Fruit fly (Drosophila melanogaster) whole organism, prepupa: ENCODE measurements around the gene Pex3.

Experiments
- Blimp-1 ChIP-seq: fragments of 200-800 bp; sonication (Bioruptor generic); optimal IDR thresholded peaks from 3 replicates; lab custom pipeline; 2017; ENCODE audit warnings: missing biosample characterization, missing genetic modification characterization, mild to moderate bottlenecking, moderate library complexity, missing genetic modification reagents
- CG10631 ChIP-seq: fragments of 200-800 bp; sonication (Bioruptor generic); optimal IDR thresholded peaks from 2 replicates; lab custom pipeline; 2016; ENCODE audit warnings: missing biosample characterization, missing genetic modification characterization
- CG10669 ChIP-seq: fragments of 200-800 bp; sonication (Bioruptor generic); optimal IDR thresholded peaks from 3 replicates; lab custom pipeline; 2018; ENCODE audit warnings: missing biosample characterization, mild to moderate bottlenecking, missing genetic modification characterization, moderate library complexity
- CG11902 ChIP-seq: fragments of 200-800 bp; sonication (Bioruptor generic); optimal IDR thresholded peaks from 3 replicates; lab custom pipeline; 2016; ENCODE audit warnings: missing biosample characterization, missing genetic modification characterization
- CG15336 ChIP-seq: fragments of 200-800 bp; sonication (Bioruptor generic); IDR thresholded peaks from 2 replicates; pipeline ENCODE4 v1.3.6; 2022; ENCODE audit warnings: missing biosample characterization, missing genetic modification characterization
- CG1621 ChIP-seq: fragments of 200-800 bp; sonication (Bioruptor generic); optimal IDR thresholded peaks from 3 replicates; lab custom pipeline; 2018; ENCODE audit warnings: missing biosample characterization, mild to moderate bottlenecking, missing genetic modification characterization
- CG16779 ChIP-seq: fragments of 200-800 bp; sonication (Bioruptor generic); optimal IDR thresholded peaks from 3 replicates; lab custom pipeline; 2017; ENCODE audit warnings: missing biosample characterization, mild to moderate bottlenecking, missing genetic modification characterization
- CG3032 ChIP-seq: fragments of 200-800 bp; optimal IDR thresholded peaks from 2 replicates; lab custom pipeline; 2019; ENCODE audit warnings: missing biosample characterization, mild to moderate bottlenecking, missing genetic modification characterization, moderate library complexity
- CG32006 ChIP-seq: fragments of 200-800 bp; sonication (Bioruptor generic); optimal IDR thresholded peaks from 3 replicates; lab custom pipeline; 2017; ENCODE audit warnings: missing biosample characterization, mild to moderate bottlenecking, missing genetic modification characterization
- CG34406 ChIP-seq: fragments of 200-800 bp; sonication (Bioruptor generic); optimal IDR thresholded peaks from 3 replicates; lab custom pipeline; 2016; ENCODE audit warnings: missing biosample characterization, missing genetic modification characterization
- CG3919 ChIP-seq: fragments of 200-800 bp; sonication (Bioruptor generic); optimal IDR thresholded peaks from 3 replicates; lab custom pipeline; 2016; ENCODE audit warnings: missing biosample characterization, missing genetic modification characterization
- CG6163 ChIP-seq: fragments of 200-800 bp; sonication (Bioruptor generic); IDR thresholded peaks from 3 replicates; pipeline ENCODE4 v1.3.6; 2022; ENCODE audit warnings: missing biosample characterization, missing genetic modification characterization
- CG6792 ChIP-seq: fragments of 200-800 bp; sonication (Bioruptor generic); optimal IDR thresholded peaks from 3 replicates; lab custom pipeline; 2016; ENCODE audit warnings: missing biosample characterization, missing genetic modification characterization
- CG6808 ChIP-seq: fragments of 200-800 bp; sonication (Bioruptor generic); optimal IDR thresholded peaks from 3 replicates; lab custom pipeline; 2017; ENCODE audit warnings: missing biosample characterization, missing genetic modification characterization, mild to moderate bottlenecking, moderate library complexity, missing genetic modification reagents
- CG6854 ChIP-seq: fragments of 200-800 bp; sonication (Bioruptor generic); optimal IDR thresholded peaks from 2 replicates; lab custom pipeline; 2017; ENCODE audit warnings: missing biosample characterization, mild to moderate bottlenecking, missing genetic modification characterization
- CG8119 ChIP-seq: fragments of 200-800 bp; sonication (Bioruptor generic); IDR thresholded peaks from 3 replicates; pipeline ENCODE4 v1.3.6; 2022; ENCODE audit warnings: missing biosample characterization, missing genetic modification characterization
- CG8319 ChIP-seq: fragments of 200-800 bp; sonication (Bioruptor generic); optimal IDR thresholded peaks from 3 replicates; lab custom pipeline; 2016; ENCODE audit warnings: missing biosample characterization, missing genetic modification characterization
- CG8632 ChIP-seq: fragments of 200-800 bp; sonication (Bioruptor generic); optimal IDR thresholded peaks from 3 replicates; lab custom pipeline; 2016; ENCODE audit warnings: missing biosample characterization, missing genetic modification characterization
- CG9139 ChIP-seq: fragments of 200-800 bp; sonication (Bioruptor generic); optimal IDR thresholded peaks from 3 replicates; lab custom pipeline; 2017; ENCODE audit warnings: missing biosample characterization, mild to moderate bottlenecking, missing genetic modification characterization
- Eip75B ChIP-seq: fragments of 200-800 bp; sonication (Bioruptor generic); optimal IDR thresholded peaks from 3 replicates; lab custom pipeline; 2016; ENCODE audit warnings: missing biosample characterization, missing genetic modification characterization
- Eip78C ChIP-seq: fragments of 200-800 bp; sonication (Bioruptor generic); peaks from one replicate; lab custom pipeline; 2016; ENCODE audit warnings: missing biosample characterization, missing genetic modification characterization
- Eip93F ChIP-seq: fragments of 200-800 bp; sonication (Bioruptor generic); optimal IDR thresholded peaks from 2 replicates; lab custom pipeline; 2016; ENCODE audit warnings: missing biosample characterization, mild to moderate bottlenecking, missing genetic modification characterization
- Ets21C ChIP-seq: fragments of 200-800 bp; sonication (Bioruptor generic); optimal IDR thresholded peaks from 3 replicates; lab custom pipeline; 2016; ENCODE audit warnings: missing biosample characterization, missing genetic modification characterization
- Ets96B ChIP-seq: fragments of 200-800 bp; optimal IDR thresholded peaks from 2 replicates; lab custom pipeline; 2019; ENCODE audit warnings: missing biosample characterization, mild to moderate bottlenecking, missing genetic modification characterization, moderate library complexity
- Lpt ChIP-seq: fragments of 200-800 bp; sonication (Bioruptor generic); optimal IDR thresholded peaks from 3 replicates; lab custom pipeline; 2016; ENCODE audit warnings: missing biosample characterization, missing genetic modification characterization
- Met ChIP-seq: fragments of 200-800 bp; sonication (Bioruptor generic); optimal IDR thresholded peaks from 3 replicates; lab custom pipeline; 2016; ENCODE audit warnings: missing biosample characterization, missing genetic modification characterization
- OdsH ChIP-seq: fragments of 200-800 bp; sonication (Bioruptor generic); optimal IDR thresholded peaks from 3 replicates; lab custom pipeline; 2016; ENCODE audit warnings: missing biosample characterization, missing genetic modification characterization
- Sox102F ChIP-seq: fragments of 200-800 bp; sonication (Bioruptor generic); optimal IDR thresholded peaks from 2 replicates; lab custom pipeline; 2016; ENCODE audit warnings: missing biosample characterization, mild to moderate bottlenecking, missing genetic modification characterization
- Sox14 ChIP-seq: fragments of 200-800 bp; sonication (Bioruptor generic); optimal IDR thresholded peaks from 3 replicates; lab custom pipeline; 2016; ENCODE audit warnings: missing biosample characterization, missing genetic modification characterization
- achi ChIP-seq: fragments of 200-800 bp; sonication (Bioruptor generic); optimal IDR thresholded peaks from 3 replicates; lab custom pipeline; 2016; ENCODE audit warnings: missing biosample characterization, missing genetic modification characterization
- acj6 ChIP-seq: fragments of 200-800 bp; sonication (Bioruptor generic); optimal IDR thresholded peaks from 3 replicates; lab custom pipeline; 2016; ENCODE audit warnings: missing biosample characterization, missing genetic modification characterization
- cyc ChIP-seq: fragments of 200-800 bp; sonication (Bioruptor generic); optimal IDR thresholded peaks from 3 replicates; lab custom pipeline; 2016; ENCODE audit warnings: missing biosample characterization, missing genetic modification characterization
- dac ChIP-seq: fragments of 200-800 bp; sonication (Bioruptor generic); optimal IDR thresholded peaks from 2 replicates; lab custom pipeline; 2017; ENCODE audit warnings: missing biosample characterization, mild to moderate bottlenecking, missing genetic modification characterization
- dsx ChIP-seq: fragments of 200-800 bp; optimal IDR thresholded peaks from 3 replicates; lab custom pipeline; 2019; ENCODE audit warnings: missing biosample characterization, mild to moderate bottlenecking, missing genetic modification characterization, moderate library complexity; ENCODE audit not compliant: poor library complexity, severe bottlenecking
- esn ChIP-seq: fragments of 200-800 bp; sonication (Bioruptor generic); optimal IDR thresholded peaks from 2 replicates; lab custom pipeline; 2016; ENCODE audit warnings: missing biosample characterization, mild to moderate bottlenecking, missing genetic modification characterization, moderate library complexity
- fd59A ChIP-seq: fragments of 200-800 bp; sonication (Bioruptor generic); optimal IDR thresholded peaks from 2 replicates; lab custom pipeline; 2017; ENCODE audit warnings: missing biosample characterization, mild to moderate bottlenecking, missing genetic modification characterization, missing genetic modification reagents
- lz ChIP-seq: fragments of 200-800 bp; sonication (Bioruptor generic); optimal IDR thresholded peaks from 3 replicates; lab custom pipeline; 2016; ENCODE audit warnings: missing biosample characterization, missing genetic modification characterization
- net ChIP-seq: fragments of 200-800 bp; sonication (Bioruptor generic); optimal IDR thresholded peaks from 3 replicates; lab custom pipeline; 2016; ENCODE audit warnings: missing biosample characterization, missing genetic modification characterization
- pdm3 ChIP-seq: fragments of 200-800 bp; sonication (Bioruptor generic); optimal IDR thresholded peaks from 3 replicates; lab custom pipeline; 2016; ENCODE audit warnings: missing biosample characterization, missing genetic modification characterization
- salr ChIP-seq, 2 experiments: fragments of 200-800 bp; sonication (Bioruptor generic); optimal IDR thresholded peaks; 3 replicates each; lab custom pipeline; 2016 to 2018; ENCODE audit warnings: missing biosample characterization in 2 of 2, missing genetic modification characterization in 2 of 2, mild to moderate bottlenecking in 1 of 2
- spab ChIP-seq: fragments of 200-800 bp; sonication (Bioruptor generic); optimal IDR thresholded peaks from 2 replicates; lab custom pipeline; 2017; ENCODE audit warnings: missing biosample characterization, mild to moderate bottlenecking, missing genetic modification characterization, missing genetic modification reagents
- ss ChIP-seq, 2 experiments: fragments of 200-800 bp; sonication (Bioruptor generic); optimal IDR thresholded peaks; 2 replicates in 1 of 2; 3 replicates in 1 of 2; lab custom pipeline; 2017 to 2018; ENCODE audit warnings: mild to moderate bottlenecking in 2 of 2, missing biosample characterization in 2 of 2, missing genetic modification characterization in 2 of 2, moderate library complexity in 1 of 2
- svp ChIP-seq: fragments of 200-800 bp; sonication (Bioruptor generic); peaks from one replicate; lab custom pipeline; 2016; ENCODE audit warnings: missing biosample characterization, missing genetic modification characterization
- vri ChIP-seq: fragments of 200-800 bp; sonication (Bioruptor generic); optimal IDR thresholded peaks from 3 replicates; lab custom pipeline; 2016; ENCODE audit warnings: missing biosample characterization, mild to moderate bottlenecking, missing genetic modification characterization

Gene Pex3

dm6 chr3L:15143638-15144600, at the start of gene Pex3, which contains the start of gene CG32147:
TSS of gene Pex3 (plus strand) at chr3L:15144355.
TSS of gene CG32147 (minus strand) at chr3L:15144059.
- TF ChIP-seq CG11902 (no peak), Sox14 (GFP tag; lab: Kevin White, UChicago) (peak; percentile 67), CG6792 (no peak), CG8319 (GFP tag; lab: Kevin White, UChicago) (no peak), CG6854 (peak; percentile 43), svp (GFP tag; lab: Kevin White, UChicago) (peak; percentile 49), esn (peak; percentile 4), Blimp-1 (GFP tag; lab: Kevin White, UChicago) (no peak), CG6808 (GFP tag; lab: Kevin White, UChicago) (peak; percentile 26), Eip78C (peak; percentile 39), CG9139 (GFP tag; lab: Kevin White, UChicago) (no peak)

dm6 chr3L:15094589-15095288, 49.4 kb upstream of the Pex3 start, which contains the start of the genes sstn, Plp and GlyRS:
TSS of gene sstn (minus strand) at chr3L:15094719.
TSS of gene Plp (minus strand) at chr3L:15094724.
TSS of gene GlyRS (plus strand) at chr3L:15095142.
- peak; percentile 28 for TF ChIP-seq Ets96B
- peak; percentile 17 for TF ChIP-seq fd59A (GFP tag; lab: Kevin White, UChicago)
- peak; percentile 17 for TF ChIP-seq CG6792
- TF ChIP-seq CG15336 (GFP tag; lab: Robert Waterston, UW), result 0 out of 2 replicates have a peak, but pooled peaks have one; percentile 23
- peak; percentile 57 for TF ChIP-seq Eip78C
- peak; percentile 0 for TF ChIP-seq CG16779 (tag; lab: Kevin White, UChicago)
- TF ChIP-seq Blimp-1 (GFP tag; lab: Kevin White, UChicago), result peak; percentile 33
- TF ChIP-seq esn, result peak; percentile 20
- TF ChIP-seq dsx (GFP tag; lab: Kevin White, UChicago), result peak; percentile 41
- TF ChIP-seq svp (GFP tag; lab: Kevin White, UChicago), result peak; percentile 60
- peak; percentile 11 for TF ChIP-seq net (GFP tag; lab: Kevin White, UChicago)
- TF ChIP-seq CG9139 (GFP tag; lab: Kevin White, UChicago), result no peak
- peak; percentile 0 for TF ChIP-seq lz (GFP tag; lab: Kevin White, UChicago)
- TF ChIP-seq Met (GFP tag; lab: Kevin White, UChicago), result peak; percentile 18
- no peak for TF ChIP-seq CG10669 (GFP tag; lab: Kevin White, UChicago)
- TF ChIP-seq CG8119, result no peak
- no peak for TF ChIP-seq Lpt (GFP tag; lab: Kevin White, UChicago)
- TF ChIP-seq ss (GFP tag; optimal IDR thresholded peaks at IDR 0.05; lab: Kevin White, UChicago), result peak in 1 of 2 experiments; percentile 33
- TF ChIP-seq acj6 (GFP tag; lab: Kevin White, UChicago), result peak; percentile 36
- peak; percentile 55 for TF ChIP-seq CG10631
- TF ChIP-seq salr (GFP tag; optimal IDR thresholded peaks at IDR 0.05; lab: Kevin White, UChicago), result peak in 1 of 2 experiments; percentile 19
- TF ChIP-seq pdm3 (GFP tag; lab: Kevin White, UChicago), result peak; percentile 29
- no peak for TF ChIP-seq spab
- peak; percentile 41 for TF ChIP-seq OdsH (GFP tag; lab: Kevin White, UChicago)
- no peak for TF ChIP-seq cyc (GFP tag; lab: Kevin White, UChicago)
- TF ChIP-seq Eip75B (GFP tag; lab: Kevin White, UChicago), result peak; percentile 12
- no peak for TF ChIP-seq CG1621 (tag; lab: Kevin White, UChicago)
- peak; percentile 45 for TF ChIP-seq CG32006
- peak; percentile 28 for TF ChIP-seq CG8632
- no peak for TF ChIP-seq Ets21C (GFP tag; lab: Kevin White, UChicago)
- peak; percentile 33 for TF ChIP-seq CG3032 (tag; lab: Kevin White, UChicago)
- TF ChIP-seq dac, result no peak
- peak; percentile 24 for TF ChIP-seq vri
- TF ChIP-seq Sox102F, result no peak
- peak; percentile 19 for TF ChIP-seq Eip93F (GFP tag; lab: Kevin White, UChicago)
- peak; percentile 26 for TF ChIP-seq CG34406 (GFP tag; lab: Kevin White, UChicago)
- TF ChIP-seq CG6163, result no peak
- TF ChIP-seq achi (GFP tag; lab: Kevin White, UChicago), result peak; percentile 33
- TF ChIP-seq CG3919 (GFP tag; lab: Kevin White, UChicago), result peak; percentile 18
- TF ChIP-seq, all 60 proteins: peak for 28
